Worm (Caenorhabditis elegans): ENCODE measurements around the gene gst-40.

ce11 chrIV:719351-719750 lies 41.0 kb upstream of the gst-40 start, which contains the start of gene Y55F3C.10:
- TF ChIP-seq fkh-10 (GFP tag; optimal IDR thresholded peaks at IDR 0.05), result no peak
- TF ChIP-seq spr-3 (GFP tag; optimal IDR thresholded peaks at IDR 0.05), result no peak
- TF ChIP-seq ztf-11 (tag; optimal IDR thresholded peaks at IDR 0.05), result no peak
- no peak for TF ChIP-seq daf-16 (GFP tag; optimal IDR thresholded peaks at IDR 0.05)
- no peak for TF ChIP-seq daf-16 (tag; optimal IDR thresholded peaks at IDR 0.05)
- no peak for TF ChIP-seq aly-2 (tag; optimal IDR thresholded peaks at IDR 0.05)
- TF ChIP-seq php-3 (GFP tag; IDR thresholded peaks at IDR 0.05), result no peak
- no peak for TF ChIP-seq snpc-4 (tag; optimal IDR thresholded peaks at IDR 0.05)
- TF ChIP-seq nhr-77 (tag; optimal IDR thresholded peaks at IDR 0.05), result no peak
- no peak for TF ChIP-seq dmd-6 (GFP tag; IDR thresholded peaks at IDR 0.05)

Measured in whole organism, L4 larva.